Worm (Caenorhabditis elegans) whole organism, late embryonic: ENCODE results near the gene C05C12.4.

ENCODE experiments used
- C08G9.2 ChIP-seq: sonication (generic microtip); optimal IDR thresholded peaks from 2 replicates; lab custom pipeline; 2016; ENCODE audit warnings: mild to moderate bottlenecking, missing genetic modification characterization, moderate library complexity, missing compliant biosample characterization
- K02D7.2 ChIP-seq: sonication (generic microtip); optimal IDR thresholded peaks from 2 replicates; lab custom pipeline; 2017; ENCODE audit warnings: mild to moderate bottlenecking, missing genetic modification characterization, missing compliant biosample characterization
- K09A11.1 ChIP-seq: sonication (generic microtip); optimal IDR thresholded peaks from 2 replicates; lab custom pipeline; 2017; ENCODE audit warnings: antibody characterized with exemption, mild to moderate bottlenecking, missing genetic modification characterization, missing compliant biosample characterization; ENCODE audit not compliant: insufficient read depth
- T23F11.4 ChIP-seq: fragments of 200-800 bp; sonication (Bioruptor generic); optimal IDR thresholded peaks from 2 replicates; lab custom pipeline; 2018; ENCODE audit warnings: mild to moderate bottlenecking, missing genetic modification characterization, missing compliant biosample characterization
- ahr-1 ChIP-seq: sonication (generic microtip); optimal IDR thresholded peaks from 2 replicates; lab custom pipeline; 2016; ENCODE audit warnings: missing genetic modification characterization, missing compliant biosample characterization
- ceh-14 ChIP-seq: sonication (generic microtip); optimal IDR thresholded peaks from 2 replicates; lab custom pipeline; 2016; ENCODE audit warnings: missing genotype, missing genetic modification characterization, missing compliant biosample characterization
- ceh-22 ChIP-seq: sonication (generic microtip); optimal IDR thresholded peaks from 2 replicates; lab custom pipeline; 2017; ENCODE audit warnings: missing biosample characterization, missing genetic modification characterization
- ceh-24 ChIP-seq: sonication (generic microtip); optimal IDR thresholded peaks from 2 replicates; lab custom pipeline; 2016; ENCODE audit warnings: mild to moderate bottlenecking, missing genetic modification characterization, missing compliant biosample characterization
- ceh-30 ChIP-seq: fragments of 150-350 bp; optimal IDR thresholded peaks from 2 replicates; lab custom pipeline; 2014; ENCODE audit warnings: missing biosample characterization, missing genetic modification characterization
- ceh-48 ChIP-seq: sonication (generic microtip); optimal IDR thresholded peaks from 2 replicates; lab custom pipeline; 2016; ENCODE audit warnings: missing genetic modification characterization, inconsistent platforms, missing compliant biosample characterization
- ceh-9 ChIP-seq: sonication (generic microtip); optimal IDR thresholded peaks from 2 replicates; lab custom pipeline; 2016; ENCODE audit warnings: mild to moderate bottlenecking, missing genetic modification characterization, inconsistent platforms, missing compliant biosample characterization
- che-1 ChIP-seq: sonication (generic microtip); optimal IDR thresholded peaks from 2 replicates; lab custom pipeline; 2016; ENCODE audit warnings: mild to moderate bottlenecking, missing genetic modification characterization, missing compliant biosample characterization
- dve-1 ChIP-seq: sonication (generic microtip); optimal IDR thresholded peaks from 2 replicates; lab custom pipeline; 2017; ENCODE audit warnings: antibody characterized with exemption, mild to moderate bottlenecking, missing genetic modification characterization, missing compliant biosample characterization
- elt-2 ChIP-seq: sonication (generic microtip); optimal IDR thresholded peaks from 2 replicates; lab custom pipeline; 2016; ENCODE audit warnings: missing genetic modification reagents, missing genetic modification characterization, missing compliant biosample characterization
- elt-4 ChIP-seq: sonication (generic microtip); optimal IDR thresholded peaks from 2 replicates; lab custom pipeline; 2016; ENCODE audit warnings: missing genetic modification characterization, missing compliant biosample characterization
- ets-4 ChIP-seq: sonication (generic microtip); optimal IDR thresholded peaks from 2 replicates; lab custom pipeline; 2016; ENCODE audit warnings: missing genetic modification characterization, missing compliant biosample characterization
- eyg-1 ChIP-seq: sonication (generic microtip); optimal IDR thresholded peaks from 2 replicates; lab custom pipeline; 2016; ENCODE audit warnings: missing genotype, missing genetic modification characterization, missing compliant biosample characterization
- fax-1 ChIP-seq: sonication (generic microtip); optimal IDR thresholded peaks from 2 replicates; lab custom pipeline; 2016; ENCODE audit warnings: missing genotype, missing genetic modification characterization, missing compliant biosample characterization
- fkh-10 ChIP-seq: fragments of 150-350 bp; optimal IDR thresholded peaks from 2 replicates; lab custom pipeline; 2014; ENCODE audit warnings: missing biosample characterization, missing genetic modification reagents, missing genetic modification characterization
- fkh-6 ChIP-seq: sonication (generic microtip); optimal IDR thresholded peaks from 2 replicates; lab custom pipeline; 2016; ENCODE audit warnings: missing genetic modification characterization, missing compliant biosample characterization
- hlh-15 ChIP-seq: sonication (generic microtip); optimal IDR thresholded peaks from 2 replicates; lab custom pipeline; 2016; ENCODE audit warnings: missing genetic modification characterization, missing compliant biosample characterization
- hlh-30 ChIP-seq: sonication (generic microtip); optimal IDR thresholded peaks from 2 replicates; lab custom pipeline; 2017; ENCODE audit warnings: antibody characterized with exemption, missing genetic modification characterization, missing compliant biosample characterization; ENCODE audit not compliant: insufficient read depth
- hlh-8 ChIP-seq: sonication (generic microtip); optimal IDR thresholded peaks from 2 replicates; lab custom pipeline; 2016; ENCODE audit warnings: missing genotype, missing genetic modification characterization, missing compliant biosample characterization
- lin-11 ChIP-seq: fragments of 200-800 bp; sonication (Bioruptor generic); optimal IDR thresholded peaks from 2 replicates; lab custom pipeline; 2018; ENCODE audit warnings: mild to moderate bottlenecking, missing genetic modification characterization, missing compliant biosample characterization
- nhr-11 ChIP-seq: fragments of 150-350 bp; optimal IDR thresholded peaks from 2 replicates; lab custom pipeline; 2014; ENCODE audit warnings: missing biosample characterization, missing genetic modification characterization
- npax-4 ChIP-seq: sonication (generic microtip); optimal IDR thresholded peaks from 2 replicates; lab custom pipeline; 2016; ENCODE audit warnings: missing genetic modification characterization, missing compliant biosample characterization
- pat-9 ChIP-seq: fragments of 200-800 bp; sonication (Bioruptor generic); optimal IDR thresholded peaks from 2 replicates; lab custom pipeline; 2018; ENCODE audit warnings: mild to moderate bottlenecking, missing genetic modification characterization, moderate library complexity, missing compliant biosample characterization
- pax-1 ChIP-seq: fragments of 150-350 bp; optimal IDR thresholded peaks from 2 replicates; lab custom pipeline; 2014; ENCODE audit warnings: missing biosample characterization, missing genetic modification characterization
- pros-1 ChIP-seq: fragments of 150-350 bp; optimal IDR thresholded peaks from 2 replicates; lab custom pipeline; 2014; ENCODE audit warnings: missing biosample characterization, missing genetic modification reagents, missing genetic modification characterization
- ref-2 ChIP-seq: sonication (generic microtip); optimal IDR thresholded peaks from 2 replicates; lab custom pipeline; 2016; ENCODE audit warnings: missing genetic modification characterization, missing compliant biosample characterization
- rnt-1 ChIP-seq: sonication (generic microtip); optimal IDR thresholded peaks from 2 replicates; lab custom pipeline; 2016; ENCODE audit warnings: missing genetic modification characterization, missing compliant biosample characterization
- sdc-2 ChIP-seq: sonication (generic microtip); optimal IDR thresholded peaks from 2 replicates; lab custom pipeline; 2016; ENCODE audit warnings: missing genotype, missing genetic modification characterization, missing compliant biosample characterization
- sox-2 ChIP-seq: fragments of 200-800 bp; sonication (Bioruptor generic); IDR thresholded peaks from 2 replicates; pipeline ENCODE4 v1.3.6; 2022; ENCODE audit warnings: missing genetic modification reagents, missing genetic modification characterization, missing compliant biosample characterization
- ttx-3 ChIP-seq: sonication (generic microtip); optimal IDR thresholded peaks from 2 replicates; lab custom pipeline; 2016; ENCODE audit warnings: missing genetic modification reagents, missing genetic modification characterization, missing compliant biosample characterization
- unc-3 ChIP-seq, 2 experiments: fragments of 200-800 bp in 1 of 2; sonication (Bioruptor generic) in 1 of 2; sonication (generic microtip) in 1 of 2; conservative IDR thresholded peaks in 1 of 2; optimal IDR thresholded peaks in 1 of 2; 2 replicates each; pipeline versions ENCODE4 v1.3.6 to Lab custom; 2016 to 2022; ENCODE audit warnings: missing compliant biosample characterization in 2 of 2, missing genetic modification characterization in 2 of 2, missing genetic modification reagents in 1 of 2
- unc-42 ChIP-seq: sonication (generic microtip); optimal IDR thresholded peaks from 2 replicates; lab custom pipeline; 2016; ENCODE audit warnings: missing genotype, missing genetic modification characterization, missing compliant biosample characterization
- zip-5 ChIP-seq: sonication (generic microtip); optimal IDR thresholded peaks from 2 replicates; lab custom pipeline; 2016; ENCODE audit warnings: missing genetic modification characterization, missing compliant biosample characterization
- ztf-16 ChIP-seq: sonication (generic microtip); optimal IDR thresholded peaks from 2 replicates; lab custom pipeline; 2017; ENCODE audit warnings: missing genetic modification characterization, missing compliant biosample characterization

The C05C12.4 gene

ce11 chrIV:11247434-11247833 lies 447 bp downstream of the C05C12.4 start:
- TF ChIP-seq che-1 (tag; lab: Kevin White, UChicago) (no peak), zip-5 (tag; lab: Kevin White, UChicago) (no peak), T23F11.4 (GFP tag; lab: Kevin White, UChicago) (no peak), eyg-1 (tag; lab: Kevin White, UChicago) (no peak), ceh-24 (tag; lab: Kevin White, UChicago) (no peak), ceh-14 (no peak), ceh-30 (no peak)

- TF ChIP-seq dve-1 (tag; lab: Kevin White, UChicago) (no peak), unc-3 (GFP tag; conservative IDR thresholded peaks at IDR 0.05; lab: Robert Waterston, UW) (no peak), unc-3 (tag; optimal IDR thresholded peaks at IDR 0.05; lab: Kevin White, UChicago) (no peak), nhr-11 (no peak), fax-1 (tag; lab: Kevin White, UChicago) (no peak), K02D7.2 (tag; lab: Kevin White, UChicago) (no peak), sdc-2 (no peak), C08G9.2 (tag; lab: Kevin White, UChicago) (no peak), sox-2 (no peak), pat-9 (tag; lab: Kevin White, UChicago) (no peak), che-1 (tag; lab: Kevin White, UChicago) (no peak), rnt-1 (tag; lab: Kevin White, UChicago) (no peak), fkh-6 (tag; lab: Kevin White, UChicago) (no peak), npax-4 (tag; lab: Kevin White, UChicago) (no peak), ceh-22 (tag; lab: Kevin White, UChicago) (no peak), elt-2 (tag; lab: Kevin White, UChicago) (no peak), pros-1 (tag; lab: Kevin White, UChicago) (no peak), ceh-24 (tag; lab: Kevin White, UChicago) (no peak), elt-4 (tag; lab: Kevin White, UChicago) (no peak), T23F11.4 (GFP tag; lab: Kevin White, UChicago) (no peak)
Observed at ce11 chrIV:11241368-11241767, 6.5 kb downstream of the C05C12.4 start, which contains the start of gene C05C12.6. TSS of gene C05C12.6 (minus strand) at chrIV:11241468.

ce11 chrIV:11235755-11236154 lies 12.1 kb downstream of the C05C12.4 start:
- TF ChIP-seq unc-42 (tag; lab: Kevin White, UChicago) (peak; percentile 44), K02D7.2 (tag; lab: Kevin White, UChicago) (no peak), rnt-1 (tag; lab: Kevin White, UChicago) (no peak)

- no peak for TF ChIP-seq unc-42 (tag; lab: Kevin White, UChicago)
- TF ChIP-seq hlh-8 (tag; lab: Kevin White, UChicago), result no peak
- TF ChIP-seq lin-11 (tag; lab: Kevin White, UChicago), result no peak
- no peak for TF ChIP-seq ttx-3 (tag; lab: Kevin White, UChicago)
- TF ChIP-seq pax-1 (tag; lab: Kevin White, UChicago), result no peak
- TF ChIP-seq hlh-15 (tag; lab: Kevin White, UChicago), result no peak
- no peak for TF ChIP-seq ceh-14
- no peak for TF ChIP-seq K09A11.1 (tag; lab: Kevin White, UChicago)
- TF ChIP-seq fkh-10, result no peak
- TF ChIP-seq elt-4 (tag; lab: Kevin White, UChicago), result no peak
- no peak for TF ChIP-seq ceh-24 (tag; lab: Kevin White, UChicago)
- TF ChIP-seq hlh-30, result no peak
- no peak for TF ChIP-seq npax-4 (tag; lab: Kevin White, UChicago)
- no peak for TF ChIP-seq ets-4 (tag; lab: Kevin White, UChicago)
Observed at ce11 chrIV:11231376-11231775, 16.5 kb downstream of the C05C12.4 start.

ce11 chrIV:11230069-11230468 lies 17.8 kb downstream of the C05C12.4 start, which contains the start of gene best-7:
TSS of gene best-7 (minus strand) at chrIV:11230307.
- TF ChIP-seq hlh-30 (no peak), ahr-1 (tag; lab: Kevin White, UChicago) (no peak), zip-5 (tag; lab: Kevin White, UChicago) (no peak), ceh-48 (tag; lab: Kevin White, UChicago) (no peak), ref-2 (tag; lab: Kevin White, UChicago) (no peak), unc-3 (GFP tag; conservative IDR thresholded peaks at IDR 0.05; lab: Robert Waterston, UW) (no peak), unc-3 (tag; optimal IDR thresholded peaks at IDR 0.05; lab: Kevin White, UChicago) (no peak), ceh-9 (no peak), ztf-16 (tag; lab: Kevin White, UChicago) (no peak), dve-1 (tag; lab: Kevin White, UChicago) (no peak)
